Worm (Caenorhabditis elegans) whole organism, midembryonic: ENCODE results near the gene aco-1.

Experiments
- T22C8.4 ChIP-seq: fragments of 200-800 bp; sonication (Bioruptor generic); IDR thresholded peaks from 2 replicates; pipeline ENCODE4 v1.3.6; 2022; ENCODE audit warnings: missing genetic modification characterization, missing compliant biosample characterization
- flt-1 ChIP-seq: fragments of 200-800 bp; sonication (Bioruptor generic); IDR thresholded peaks from 2 replicates; pipeline ENCODE4 v1.3.6; 2022; ENCODE audit warnings: missing genetic modification characterization, missing compliant biosample characterization
- ref-1 ChIP-seq: fragments of 200-800 bp; sonication (Bioruptor generic); conservative IDR thresholded peaks from 2 replicates; pipeline ENCODE4 v1.3.6; 2022; ENCODE audit warnings: missing genetic modification reagents, missing genetic modification characterization, missing compliant biosample characterization
- tab-1 ChIP-seq: fragments of 200-800 bp; sonication (Bioruptor generic); IDR thresholded peaks from 2 replicates; pipeline ENCODE4 v1.3.6; 2022; ENCODE audit warnings: missing genetic modification characterization, missing compliant biosample characterization
- ztf-23 ChIP-seq: fragments of 200-800 bp; sonication (Bioruptor generic); IDR thresholded peaks from 2 replicates; pipeline ENCODE4 v1.3.6; 2022; ENCODE audit warnings: missing genetic modification reagents, missing genetic modification characterization, missing compliant biosample characterization
- ztf-29 ChIP-seq: fragments of 200-800 bp; sonication (Bioruptor generic); IDR thresholded peaks from 2 replicates; pipeline ENCODE4 v1.3.6; 2022; ENCODE audit warnings: missing genetic modification reagents, missing genetic modification characterization, missing compliant biosample characterization

DNA sequence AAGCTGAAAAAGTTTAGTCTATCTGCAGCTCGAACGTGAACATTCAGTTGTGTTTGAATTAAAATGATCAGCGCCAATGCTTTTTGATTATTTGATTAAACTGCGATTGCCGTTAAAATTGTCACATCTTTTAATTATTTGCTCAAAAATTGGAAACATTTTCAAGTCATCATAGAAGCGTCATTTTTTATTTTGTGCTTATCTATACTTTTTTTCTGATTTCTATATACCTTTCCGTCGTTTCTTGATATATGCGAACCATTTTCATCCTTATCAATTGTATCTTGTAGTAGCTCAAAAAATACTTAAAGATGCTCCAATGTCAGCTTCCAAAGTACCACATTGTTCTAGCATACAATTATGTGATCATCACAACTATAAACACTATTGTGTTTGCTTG, 11.6 kb downstream of the aco-1 start:
- TF ChIP-seq tab-1 (GFP tag; lab: Robert Waterston, UW): no peak
- TF ChIP-seq ztf-23: no peak
- TF ChIP-seq ref-1 (GFP tag; lab: Robert Waterston, UW): no peak
- no peak for TF ChIP-seq flt-1 (GFP tag; lab: Robert Waterston, UW)
- no peak for TF ChIP-seq T22C8.4
- no peak for TF ChIP-seq ztf-29 (GFP tag; lab: Robert Waterston, UW)
